Fruit fly (Drosophila melanogaster) whole organism, embryonic: ENCODE measurements around the gene TTLL6B.

ENCODE experiments used
- ATbp ChIP-seq: fragments of 200-800 bp; sonication (Bioruptor generic); optimal IDR thresholded peaks from 2 replicates; lab custom pipeline; 2017; ENCODE audit warnings: missing biosample characterization, mild to moderate bottlenecking, missing genetic modification characterization, missing genetic modification reagents
- Ada2b ChIP-seq: fragments of 200-800 bp; sonication (Bioruptor generic); IDR thresholded peaks from 2 replicates; pipeline ENCODE4 v1.3.6; 2022; ENCODE audit warnings: missing biosample characterization, missing genetic modification characterization
- Atf-2 ChIP-seq: fragments of 200-800 bp; sonication (Bioruptor generic); optimal IDR thresholded peaks from 2 replicates; lab custom pipeline; 2016; ENCODE audit warnings: missing biosample characterization, missing genetic modification characterization
- Atf6 ChIP-seq: fragments of 200-800 bp; sonication (Bioruptor generic); IDR thresholded peaks from 2 replicates; pipeline ENCODE4 v1.3.6; 2022; ENCODE audit warnings: missing biosample characterization, missing genetic modification characterization
- Bteb2 ChIP-seq: fragments of 200-800 bp; sonication (Bioruptor generic); optimal IDR thresholded peaks from 2 replicates; lab custom pipeline; 2016; ENCODE audit warnings: missing biosample characterization, missing genetic modification characterization
- CG10267 ChIP-seq: fragments of 200-800 bp; sonication (Bioruptor generic); optimal IDR thresholded peaks from 2 replicates; lab custom pipeline; 2018; ENCODE audit warnings: missing biosample characterization, mild to moderate bottlenecking, missing genetic modification characterization, moderate library complexity
- CG10431 ChIP-seq: fragments of 200-800 bp; sonication (Bioruptor generic); optimal IDR thresholded peaks from 3 replicates; lab custom pipeline; 2018; ENCODE audit warnings: missing biosample characterization, mild to moderate bottlenecking, missing genetic modification characterization
- CG11085 ChIP-seq: fragments of 200-800 bp; sonication (Bioruptor generic); IDR thresholded peaks from 2 replicates; pipeline ENCODE4 v1.3.6; 2022; ENCODE audit warnings: missing biosample characterization, missing genetic modification characterization
- CG11398 ChIP-seq: fragments of 200-800 bp; sonication (Bioruptor generic); optimal IDR thresholded peaks from 2 replicates; lab custom pipeline; 2016; ENCODE audit warnings: missing biosample characterization, missing genetic modification characterization
- CG12299 ChIP-seq: fragments of 200-800 bp; sonication (Bioruptor generic); optimal IDR thresholded peaks from 2 replicates; lab custom pipeline; 2018; ENCODE audit warnings: missing biosample characterization, mild to moderate bottlenecking, missing genetic modification characterization
- CG13775 ChIP-seq: fragments of 200-800 bp; sonication (Bioruptor generic); optimal IDR thresholded peaks from 3 replicates; lab custom pipeline; 2017; ENCODE audit warnings: missing biosample characterization, mild to moderate bottlenecking, missing genetic modification characterization
- CG14667 ChIP-seq: fragments of 200-800 bp; sonication (Bioruptor generic); IDR thresholded peaks from 2 replicates; pipeline ENCODE4 v1.3.6; 2022; ENCODE audit warnings: missing biosample characterization, missing genetic modification characterization
- CG1603 ChIP-seq: fragments of 200-800 bp; sonication (Bioruptor generic); optimal IDR thresholded peaks from 2 replicates; lab custom pipeline; 2019; ENCODE audit warnings: missing biosample characterization, mild to moderate bottlenecking, missing genetic modification characterization, moderate library complexity
- CG18619 ChIP-seq: fragments of 200-800 bp; sonication (Bioruptor generic); optimal IDR thresholded peaks from 3 replicates; lab custom pipeline; 2017; ENCODE audit warnings: missing biosample characterization, mild to moderate bottlenecking, missing genetic modification characterization
- CG18764 ChIP-seq: fragments of 200-800 bp; sonication (Bioruptor generic); optimal IDR thresholded peaks from 3 replicates; lab custom pipeline; 2016; ENCODE audit warnings: missing biosample characterization, missing genetic modification characterization
- CG3065 ChIP-seq: fragments of 200-800 bp; sonication (Bioruptor generic); optimal IDR thresholded peaks from 2 replicates; lab custom pipeline; 2016; ENCODE audit warnings: missing biosample characterization, missing genetic modification characterization
- CG3281 ChIP-seq: fragments of 200-800 bp; sonication (Bioruptor generic); optimal IDR thresholded peaks from 3 replicates; lab custom pipeline; 2017; ENCODE audit warnings: missing biosample characterization, mild to moderate bottlenecking, missing genetic modification characterization
- CG7963 ChIP-seq: fragments of 200-800 bp; sonication (Bioruptor generic); IDR thresholded peaks from 3 replicates; pipeline ENCODE4 v1.3.6; 2022; ENCODE audit warnings: missing biosample characterization, missing genetic modification characterization; ENCODE audit not compliant: partially characterized antibody
- CHES-1-like ChIP-seq: fragments of 200-800 bp; sonication (Bioruptor generic); optimal IDR thresholded peaks from 2 replicates; lab custom pipeline; 2016; ENCODE audit warnings: missing biosample characterization, missing genetic modification characterization
- CoRest ChIP-seq: fragments of 200-800 bp; sonication (Bioruptor generic); optimal IDR thresholded peaks from 3 replicates; lab custom pipeline; 2018; ENCODE audit warnings: missing biosample characterization, mild to moderate bottlenecking, missing genetic modification characterization, moderate library complexity
- Dad ChIP-seq: fragments of 200-800 bp; sonication (Bioruptor generic); optimal IDR thresholded peaks from 3 replicates; lab custom pipeline; 2016; ENCODE audit warnings: missing biosample characterization, missing genetic modification characterization
- Dip3 ChIP-seq: fragments of 200-800 bp; sonication (Bioruptor generic); optimal IDR thresholded peaks from 3 replicates; lab custom pipeline; 2016; ENCODE audit warnings: missing biosample characterization, missing genetic modification characterization
- Dll ChIP-seq: fragments of 200-800 bp; sonication (Bioruptor generic); IDR thresholded peaks from 4 replicates; pipeline ENCODE4 v1.3.6; 2022; ENCODE audit warnings: missing biosample characterization, missing genetic modification characterization; ENCODE audit not compliant: partially characterized antibody
- Ets97D ChIP-seq: fragments of 200-800 bp; sonication (Bioruptor generic); optimal IDR thresholded peaks from 3 replicates; lab custom pipeline; 2016; ENCODE audit warnings: missing biosample characterization, missing genetic modification characterization
- Hmr ChIP-seq: fragments of 200-800 bp; sonication (Bioruptor generic); optimal IDR thresholded peaks from 3 replicates; lab custom pipeline; 2017; ENCODE audit warnings: mild to moderate bottlenecking, missing biosample characterization, missing genetic modification reagents, missing genetic modification characterization
- Hsf ChIP-seq: fragments of 200-800 bp; sonication (Bioruptor generic); optimal IDR thresholded peaks from 3 replicates; lab custom pipeline; 2016; ENCODE audit warnings: missing biosample characterization, missing genetic modification characterization
- Sox100B ChIP-seq: fragments of 200-800 bp; sonication (Bioruptor generic); optimal IDR thresholded peaks from 3 replicates; lab custom pipeline; 2018; ENCODE audit warnings: missing biosample characterization, mild to moderate bottlenecking, missing genetic modification characterization
- Xbp1 ChIP-seq: fragments of 200-800 bp; sonication (Bioruptor generic); optimal IDR thresholded peaks from 3 replicates; lab custom pipeline; 2016; ENCODE audit warnings: missing biosample characterization, mild to moderate bottlenecking, missing genetic modification characterization
- bab2 ChIP-seq: fragments of 200-800 bp; sonication (Bioruptor generic); optimal IDR thresholded peaks from 2 replicates; lab custom pipeline; 2016; ENCODE audit warnings: missing biosample characterization, missing genetic modification characterization
- bcd ChIP-seq: fragments of 200-800 bp; sonication (Bioruptor generic); optimal IDR thresholded peaks from 2 replicates; lab custom pipeline; 2017; ENCODE audit warnings: missing biosample characterization, mild to moderate bottlenecking, missing genetic modification characterization
- caup ChIP-seq: fragments of 200-800 bp; sonication (Bioruptor generic); optimal IDR thresholded peaks from 3 replicates; lab custom pipeline; 2017; ENCODE audit warnings: missing biosample characterization, mild to moderate bottlenecking, missing genetic modification characterization, moderate library complexity; ENCODE audit not compliant: severe bottlenecking
- dan ChIP-seq: fragments of 200-800 bp; sonication (Bioruptor generic); IDR thresholded peaks from 2 replicates; pipeline ENCODE4 v1.3.6; 2022; ENCODE audit warnings: missing biosample characterization, missing genetic modification characterization
- danr ChIP-seq: fragments of 200-800 bp; sonication (Bioruptor generic); IDR thresholded peaks from 2 replicates; pipeline ENCODE4 v1.3.6; 2022; ENCODE audit warnings: missing biosample characterization, missing genetic modification characterization
- dmrt11E ChIP-seq: fragments of 200-800 bp; sonication (Bioruptor generic); optimal IDR thresholded peaks from 3 replicates; lab custom pipeline; 2018; ENCODE audit warnings: missing biosample characterization, mild to moderate bottlenecking, missing genetic modification characterization, moderate library complexity
- dpn ChIP-seq, 2 experiments: fragments of 200-800 bp; sonication (Bioruptor generic); optimal IDR thresholded peaks; 3 replicates each; lab custom pipeline; 2016; ENCODE audit warnings: missing biosample characterization in 2 of 2, missing genetic modification characterization in 2 of 2
- ewg ChIP-seq: fragments of 200-800 bp; sonication (Bioruptor generic); optimal IDR thresholded peaks from 3 replicates; lab custom pipeline; 2017; ENCODE audit warnings: mild to moderate bottlenecking, missing biosample characterization, missing genetic modification reagents, missing genetic modification characterization
- fru ChIP-seq: fragments of >200 bp; optimal IDR thresholded peaks from 2 replicates; lab custom pipeline; 2017
- gfzf ChIP-seq: fragments of 200-800 bp; sonication (Bioruptor generic); optimal IDR thresholded peaks from 2 replicates; lab custom pipeline; 2016; ENCODE audit warnings: missing biosample characterization, mild to moderate bottlenecking, missing genetic modification characterization, moderate library complexity
- lab ChIP-seq: fragments of 200-800 bp; sonication (Bioruptor generic); optimal IDR thresholded peaks from 3 replicates; lab custom pipeline; 2017; ENCODE audit warnings: missing biosample characterization, missing genetic modification characterization, mild to moderate bottlenecking, moderate library complexity, missing genetic modification reagents
- nerfin-2 ChIP-seq: fragments of 200-800 bp; sonication (Bioruptor generic); IDR thresholded peaks from 2 replicates; pipeline ENCODE4 v1.3.6; 2022; ENCODE audit warnings: missing biosample characterization, missing genetic modification characterization; ENCODE audit not compliant: partially characterized antibody
- nmo ChIP-seq: fragments of 200-800 bp; sonication (Bioruptor generic); optimal IDR thresholded peaks from 2 replicates; lab custom pipeline; 2018; ENCODE audit warnings: missing biosample characterization, mild to moderate bottlenecking, missing genetic modification characterization, moderate library complexity
- pan ChIP-seq, 4 experiments: fragments of >200 bp in 3 of 4; fragments of 200-800 bp in 1 of 4; sonication (Bioruptor generic) in 1 of 4; optimal IDR thresholded peaks in 3 of 4; IDR thresholded peaks in 1 of 4; 2 replicates each; pipeline versions ENCODE4 v1.3.6 to Lab custom; 2017 to 2022; ENCODE audit warnings: missing biosample characterization in 2 of 4, missing genetic modification characterization in 2 of 4, mixed read lengths in 1 of 4
- pum ChIP-seq: fragments of 200-800 bp; sonication (Bioruptor generic); optimal IDR thresholded peaks from 2 replicates; lab custom pipeline; 2016; ENCODE audit warnings: missing biosample characterization, missing genetic modification characterization
- row ChIP-seq: fragments of 200-800 bp; sonication (Bioruptor generic); IDR thresholded peaks from 3 replicates; pipeline ENCODE4 v1.3.6; 2022; ENCODE audit warnings: missing biosample characterization, missing genetic modification characterization
- sc ChIP-seq, 3 experiments: fragments of >200 bp in 2 of 3; fragments of 200-800 bp in 1 of 3; sonication (Bioruptor generic) in 1 of 3; optimal IDR thresholded peaks; 2 replicates in 2 of 3; 3 replicates in 1 of 3; lab custom pipeline; 2017; ENCODE audit warnings: mild to moderate bottlenecking in 1 of 3, missing biosample characterization in 1 of 3, missing genetic modification characterization in 1 of 3, missing genetic modification reagents in 1 of 3
- tin ChIP-seq: fragments of 200-800 bp; sonication (Bioruptor generic); optimal IDR thresholded peaks from 3 replicates; lab custom pipeline; 2016; ENCODE audit warnings: missing biosample characterization, missing genetic modification characterization
- tx ChIP-seq: fragments of 200-800 bp; sonication (Bioruptor generic); optimal IDR thresholded peaks from 2 replicates; lab custom pipeline; 2016; ENCODE audit warnings: missing biosample characterization, missing genetic modification characterization

The TTLL6B gene

DNA sequence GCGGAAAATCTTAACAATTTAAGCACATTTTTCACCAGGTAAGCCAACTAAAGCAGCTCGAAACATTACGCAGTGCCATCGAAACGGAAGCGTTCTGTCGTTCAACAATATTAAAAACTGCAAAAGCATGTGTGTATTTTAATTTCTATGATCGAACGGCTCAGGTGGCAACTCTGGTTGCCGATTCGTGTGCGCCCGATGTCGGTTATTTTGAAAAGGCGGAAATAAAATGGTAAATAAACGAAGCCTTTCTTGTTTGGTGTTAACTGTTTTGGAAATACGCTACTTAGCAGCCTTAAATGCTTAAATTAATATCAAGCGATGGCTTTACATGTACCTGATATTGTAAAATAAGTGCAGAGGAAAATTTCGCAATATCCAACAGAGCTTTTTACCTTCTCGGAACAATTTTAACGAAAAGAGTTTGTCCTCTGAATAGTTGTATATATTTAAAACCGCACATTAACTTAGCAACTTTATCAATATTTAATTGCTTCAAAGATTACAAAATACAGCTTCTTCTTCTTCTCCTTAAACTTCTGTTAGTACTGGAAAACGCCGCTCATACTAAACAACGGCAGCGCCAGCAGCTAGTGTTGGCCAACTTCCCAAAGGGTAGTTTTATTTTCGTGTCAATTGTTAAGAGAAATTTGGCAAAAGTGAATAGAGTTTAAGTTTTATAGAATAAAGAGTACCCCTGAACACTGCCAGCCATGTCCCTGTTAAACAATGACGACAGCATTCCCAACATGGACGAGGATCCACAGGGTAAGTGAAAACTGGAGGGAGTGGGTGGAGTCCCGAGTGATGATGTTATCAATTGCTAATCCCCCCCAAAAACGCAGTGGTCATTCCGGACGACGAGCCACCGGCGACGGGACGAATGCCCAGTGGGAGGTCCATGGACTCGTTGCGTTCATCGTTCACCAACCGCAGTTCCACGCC, 22.6 kb upstream of the TTLL6B start, which contains the start of gene CG5934 (continued):
- TF ChIP-seq CG10267 (tag; lab: Kevin White, UChicago) (peak; percentile 93), nmo (GFP tag; lab: Kevin White, UChicago) (peak; percentile 26), CG14667 (no peak), CG11398 (GFP tag; lab: Kevin White, UChicago) (no peak), Xbp1 (peak; percentile 10), Atf6 (GFP tag; lab: Robert Waterston, UW) (no peak), bab2 (GFP tag; lab: Kevin White, UChicago) (peak; percentile 38), Hmr (GFP tag; lab: Kevin White, UChicago) (peak; percentile 50), CG7963 (GFP tag; lab: Robert Waterston, UW) (no peak), caup (GFP tag; lab: Kevin White, UChicago) (peak; percentile 27), dmrt11E (tag; lab: Kevin White, UChicago) (no peak), Ada2b (GFP tag; lab: Robert Waterston, UW) (no peak), lab (GFP tag; lab: Kevin White, UChicago) (peak; percentile 45), CG13775 (peak; percentile 10), row (GFP tag; lab: Robert Waterston, UW) (0 out of 3 replicates have a peak, but pooled peaks have one; percentile 9), bcd (GFP tag; lab: Kevin White, UChicago) (peak; percentile 27), Dip3 (GFP tag; lab: Kevin White, UChicago) (peak; percentile 50), CHES-1-like (GFP tag; lab: Kevin White, UChicago) (peak; percentile 40), Ets97D (GFP tag; lab: Kevin White, UChicago) (peak; percentile 70), danr (GFP tag; lab: Robert Waterston, UW) (no peak), pum (GFP tag; lab: Kevin White, UChicago) (peak; percentile 25), tx (GFP tag; lab: Kevin White, UChicago) (peak; percentile 2), Sox100B (GFP tag; lab: Kevin White, UChicago) (peak; percentile 34), CoRest (tag; lab: Kevin White, UChicago) (peak; percentile 50), tin (peak; percentile 10), CG12299 (tag; lab: Kevin White, UChicago) (no peak), pan (optimal IDR thresholded peaks at IDR 0.05; lab: Kevin White, UChicago) (no peak), pan (GFP tag; optimal IDR thresholded peaks at IDR 0.05 in 1 of 2, IDR thresholded peaks at IDR 0.05 in 1 of 2) (peak in 1 of 2 experiments; percentile 26), CG11085 (peak; percentile 14; the same call in 1 of the 2 replicates), CG3065 (GFP tag; lab: Kevin White, UChicago) (no peak), sc (optimal IDR thresholded peaks at IDR 0.05; lab: Kevin White, UChicago) (no peak), sc (GFP tag; optimal IDR thresholded peaks at IDR 0.05; lab: Kevin White, UChicago) (no peak), gfzf (GFP tag; lab: Kevin White, UChicago) (peak; percentile 25), CG10431 (GFP tag; lab: Kevin White, UChicago) (peak; percentile 38), dan (GFP tag; lab: Robert Waterston, UW) (no peak), CG18619 (GFP tag; lab: Kevin White, UChicago) (peak; percentile 34), CG3281 (GFP tag; lab: Kevin White, UChicago) (peak; percentile 29), Atf-2 (peak; percentile 40), Dll (GFP tag; lab: Robert Waterston, UW) (no peak), CG18764 (no peak), nerfin-2 (GFP tag; lab: Robert Waterston, UW) (no peak), dpn (GFP tag; optimal IDR thresholded peaks at IDR 0.05; lab: Kevin White, UChicago) (peak in 1 of 2 experiments; percentile 32), ewg (peak; percentile 1), Bteb2 (peak; percentile 19), fru (lab: Kevin White, UChicago) (no peak), CG1603 (peak; percentile 44), Dad (GFP tag; lab: Kevin White, UChicago) (peak; percentile 28), ATbp (GFP tag; lab: Kevin White, UChicago) (no peak), Hsf (GFP tag; lab: Kevin White, UChicago) (peak; percentile 29)
